Worm (Caenorhabditis elegans) whole organism, L4/young adult: Measurements from ENCODE around the gene C53B7.6.

Source experiments
- W03F9.2 ChIP-seq: fragments of 150-350 bp; optimal IDR thresholded peaks from 2 replicates; lab custom pipeline; 2014; ENCODE audit warnings: missing biosample characterization, missing genetic modification characterization
- dao-5 ChIP-seq: sonication (generic microtip); optimal IDR thresholded peaks from 2 replicates; lab custom pipeline; 2016; ENCODE audit warnings: missing genotype, missing genetic modification characterization, moderate library complexity, missing compliant biosample characterization
- him-1 ChIP-seq: sonication (generic microtip); optimal IDR thresholded peaks from 2 replicates; lab custom pipeline; 2016; ENCODE audit warnings: missing genotype, missing genetic modification reagents, missing genetic modification characterization, missing compliant biosample characterization

Gene C53B7.6

ce11 chrX:6850412-6850811, 18.2 kb downstream of the C53B7.6 start:
- TF ChIP-seq W03F9.2 (tag; lab: Kevin White, UChicago) (no peak), dao-5 (tag; lab: Kevin White, UChicago) (no peak), him-1 (tag; lab: Kevin White, UChicago) (no peak)

- TF ChIP-seq W03F9.2 (tag; lab: Kevin White, UChicago) (no peak), him-1 (tag; lab: Kevin White, UChicago) (no peak)
Observed at ce11 chrX:6848596-6848995, 20.0 kb downstream of the C53B7.6 start.

- no peak for TF ChIP-seq him-1 (tag; lab: Kevin White, UChicago)
- no peak for TF ChIP-seq dao-5 (tag; lab: Kevin White, UChicago)
Observed at ce11 chrX:6845934-6846333, 22.6 kb downstream of the C53B7.6 start, which contains the start of gene C53B7.2. TSS of gene C53B7.2 (plus strand) at chrX:6846234.

- TF ChIP-seq W03F9.2 (tag; lab: Kevin White, UChicago) (no peak), dao-5 (tag; lab: Kevin White, UChicago) (no peak), him-1 (tag; lab: Kevin White, UChicago) (no peak)
Observed at ce11 chrX:6844394-6845072, 24.0 kb downstream of the C53B7.6 start, which contains the start of gene C53B7.3. TSS of gene C53B7.3 (plus strand) at chrX:6844755.

- TF ChIP-seq dao-5 (tag; lab: Kevin White, UChicago) = no peak
- TF ChIP-seq him-1 (tag; lab: Kevin White, UChicago) = peak; percentile 22
- peak; percentile 55 for TF ChIP-seq W03F9.2 (tag; lab: Kevin White, UChicago)
Observed at ce11 chrX:6840670-6841308, 27.8 kb downstream of the C53B7.6 start, which contains the start of the genes glr-6 and asg-2. TSS of gene glr-6 (minus strand) at chrX:6840720. TSS of gene asg-2 (plus strand) at chrX:6841258.

- TF ChIP-seq him-1 (tag; lab: Kevin White, UChicago) = no peak
- no peak for TF ChIP-seq dao-5 (tag; lab: Kevin White, UChicago)
- TF ChIP-seq W03F9.2 (tag; lab: Kevin White, UChicago) = no peak
Observed at ce11 chrX:6836065-6836527, 32.5 kb downstream of the C53B7.6 start, which contains the start of gene F41B4.3. TSS of gene F41B4.3 (minus strand) at chrX:6836115.

- TF ChIP-seq him-1 (tag; lab: Kevin White, UChicago) (no peak), dao-5 (tag; lab: Kevin White, UChicago) (no peak), W03F9.2 (tag; lab: Kevin White, UChicago) (no peak)
Observed at ce11 chrX:6835166-6835565, 33.4 kb downstream of the C53B7.6 start, which contains the start of gene F41B4.2. TSS of gene F41B4.2 (minus strand) at chrX:6835266.

- TF ChIP-seq dao-5 (tag; lab: Kevin White, UChicago) = no peak
- TF ChIP-seq W03F9.2 (tag; lab: Kevin White, UChicago) = no peak
- TF ChIP-seq him-1 (tag; lab: Kevin White, UChicago) = no peak
Observed at ce11 chrX:6825840-6826239, 42.7 kb downstream of the C53B7.6 start, which contains the start of gene F41B4.1. TSS of gene F41B4.1 (minus strand) at chrX:6825862.

ce11 chrX:6823218-6823979, 45.2 kb downstream of the C53B7.6 start, which contains the start of gene gei-15:
TSS of gene gei-15 (minus strand) at chrX:6823268.
- no peak for TF ChIP-seq dao-5 (tag; lab: Kevin White, UChicago)
- no peak for TF ChIP-seq him-1 (tag; lab: Kevin White, UChicago)
- TF ChIP-seq W03F9.2 (tag; lab: Kevin White, UChicago) = no peak

ce11 chrX:6822552-6822951, 46.0 kb downstream of the C53B7.6 start:
- no peak for TF ChIP-seq dao-5 (tag; lab: Kevin White, UChicago)
- TF ChIP-seq him-1 (tag; lab: Kevin White, UChicago) = no peak
- no peak for TF ChIP-seq W03F9.2 (tag; lab: Kevin White, UChicago)

ce11 chrX:6819633-6820032, 48.9 kb downstream of the C53B7.6 start:
- TF ChIP-seq dao-5 (tag; lab: Kevin White, UChicago) (no peak), W03F9.2 (tag; lab: Kevin White, UChicago) (no peak), him-1 (tag; lab: Kevin White, UChicago) (no peak)

ce11 chrX:6819135-6819534, 49.4 kb downstream of the C53B7.6 start:
- TF ChIP-seq him-1 (tag; lab: Kevin White, UChicago) (no peak), dao-5 (tag; lab: Kevin White, UChicago) (no peak), W03F9.2 (tag; lab: Kevin White, UChicago) (no peak)
